Worm (Caenorhabditis elegans): ENCODE results near the gene atgl-1.

- TF ChIP-seq dao-5 (tag; optimal IDR thresholded peaks at IDR 0.05) (no peak), him-1 (tag; optimal IDR thresholded peaks at IDR 0.05) (no peak), W03F9.2 (tag; optimal IDR thresholded peaks at IDR 0.05) (no peak)
These were observed 40.6 kb upstream of the atgl-1 start, which contains the start of gene algn-1 for ce11 chrIII:6459820-6460219.
